In the genomic region with DNA sequence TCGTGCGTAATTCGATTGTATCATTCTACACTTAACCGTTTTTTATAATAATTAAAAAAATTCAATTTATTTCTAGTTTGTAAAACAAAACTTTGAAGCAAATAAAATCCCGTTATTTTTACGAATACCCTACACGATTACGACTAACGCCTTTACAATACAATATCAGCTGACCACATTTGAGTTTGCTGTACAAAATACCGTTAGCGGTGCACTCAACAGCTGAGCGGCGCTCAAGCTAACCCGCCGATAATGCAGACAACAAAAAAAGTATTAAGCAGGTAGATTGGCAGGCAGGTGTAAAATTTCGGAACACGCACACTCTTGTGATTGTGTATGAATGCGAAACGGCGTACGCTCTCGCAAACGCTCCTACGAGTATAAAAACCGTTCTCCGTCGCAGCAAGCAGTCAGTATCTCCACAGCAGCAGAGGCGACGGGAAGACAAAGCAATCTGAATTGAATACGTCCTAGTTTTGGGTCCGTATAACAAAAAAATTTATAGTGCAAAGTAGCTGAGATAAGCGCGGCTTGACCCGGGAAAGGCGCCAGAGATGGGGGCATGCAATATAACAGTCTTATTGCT, we compare ENCODE assay signal across 1 fruit fly cellular context.
TF ChIP-seq lines count a peak whose summit lies in the region.

A gene (plus strand): TSS at position 210 of the 586 bp plus-strand sequence.

TF ChIP-seq in whole organism, embryonic, 481 proteins besides CTCF, POLR2A, EP300 and RAD21 (continued from another document and continues in another):
- TF ChIP-seq CoRest (tag; optimal IDR thresholded peaks at IDR 0.05; lab: Kevin White, UChicago), result peak; percentile 32
- TF ChIP-seq Chrac-16 (GFP tag; optimal IDR thresholded peaks at IDR 0.05; lab: Kevin White, UChicago), result no peak
- no peak for TF ChIP-seq hth (optimal IDR thresholded peaks at IDR 0.05; lab: Kevin White, UChicago)
- TF ChIP-seq Trl (optimal IDR thresholded peaks at IDR 0.05; lab: Kevin White, UChicago), result peak in 1 of 2 experiments; percentile 43
- TF ChIP-seq Trl (GFP tag; optimal IDR thresholded peaks at IDR 0.05; lab: Kevin White, UChicago), result peak; percentile 25
- no peak for TF ChIP-seq CG17612 (GFP tag; IDR thresholded peaks at IDR 0.05; lab: Robert Waterston, UW)
- TF ChIP-seq org-1 (GFP tag; optimal IDR thresholded peaks at IDR 0.05; lab: Kevin White, UChicago), result no peak
- no peak for TF ChIP-seq CG10209 (GFP tag; optimal IDR thresholded peaks at IDR 0.05; lab: Kevin White, UChicago)
- TF ChIP-seq Spps (tag; optimal IDR thresholded peaks at IDR 0.05; lab: Kevin White, UChicago), result no peak
- no peak for TF ChIP-seq exex (tag; optimal IDR thresholded peaks at IDR 0.05; lab: Kevin White, UChicago)
- no peak for TF ChIP-seq pho (GFP tag; optimal IDR thresholded peaks at IDR 0.05; lab: Kevin White, UChicago)
- peak; percentile 14 for TF ChIP-seq CG9437 (GFP tag; optimal IDR thresholded peaks at IDR 0.05; lab: Kevin White, UChicago)
- TF ChIP-seq wor (GFP tag; IDR thresholded peaks at IDR 0.05; lab: Robert Waterston, UW), result no peak
- no peak for TF ChIP-seq Optix (GFP tag; IDR thresholded peaks at IDR 0.05; lab: Robert Waterston, UW)
- TF ChIP-seq lab (GFP tag; optimal IDR thresholded peaks at IDR 0.05; lab: Kevin White, UChicago), result no peak
- no peak for TF ChIP-seq Drgx (GFP tag; IDR thresholded peaks at IDR 0.05; lab: Robert Waterston, UW)
- TF ChIP-seq CG10274 (GFP tag; optimal IDR thresholded peaks at IDR 0.05; lab: Kevin White, UChicago), result peak; percentile 37
- TF ChIP-seq CG3281 (GFP tag; optimal IDR thresholded peaks at IDR 0.05; lab: Kevin White, UChicago), result no peak
- no peak for TF ChIP-seq tio (GFP tag; optimal IDR thresholded peaks at IDR 0.05; lab: Kevin White, UChicago)
- peak; percentile 27; the same call in 1 of the 2 replicates for TF ChIP-seq HLH3B (GFP tag; IDR thresholded peaks at IDR 0.05; lab: Robert Waterston, UW)
- TF ChIP-seq MBD-R2 (GFP tag; IDR thresholded peaks at IDR 0.05; lab: Robert Waterston, UW), result peak; percentile 26; the same call in 1 of the 2 replicates
- TF ChIP-seq HmgD (GFP tag; optimal IDR thresholded peaks at IDR 0.05; lab: Kevin White, UChicago), result no peak
- peak; percentile 73 for TF ChIP-seq kni (GFP tag; optimal IDR thresholded peaks at IDR 0.05; lab: Kevin White, UChicago)
- peak; percentile 59 for TF ChIP-seq CG10543 (GFP tag; optimal IDR thresholded peaks at IDR 0.05; lab: Kevin White, UChicago)
- TF ChIP-seq twi (tag; optimal IDR thresholded peaks at IDR 0.05; lab: Kevin White, UChicago), result no peak
- no peak for TF ChIP-seq gcm2 (GFP tag; optimal IDR thresholded peaks at IDR 0.05; lab: Kevin White, UChicago)
- TF ChIP-seq cwo (GFP tag; optimal IDR thresholded peaks at IDR 0.05; lab: Kevin White, UChicago), result no peak
- TF ChIP-seq CG3163 (GFP tag; optimal IDR thresholded peaks at IDR 0.05; lab: Kevin White, UChicago), result no peak
- no peak for TF ChIP-seq emc (GFP tag; optimal IDR thresholded peaks at IDR 0.05; lab: Kevin White, UChicago)
- TF ChIP-seq Dek (tag; optimal IDR thresholded peaks at IDR 0.05; lab: Kevin White, UChicago), result no peak
- no peak for TF ChIP-seq sens-2 (GFP tag; IDR thresholded peaks at IDR 0.05; lab: Robert Waterston, UW)
- no peak for TF ChIP-seq stc (GFP tag; IDR thresholded peaks at IDR 0.05; lab: Robert Waterston, UW)
- TF ChIP-seq HHEX (GFP tag; optimal IDR thresholded peaks at IDR 0.05; lab: Kevin White, UChicago), result no peak
- peak; percentile 5 for TF ChIP-seq CG17385 (GFP tag; optimal IDR thresholded peaks at IDR 0.05; lab: Kevin White, UChicago)
- 0 out of 3 replicates have a peak, but pooled peaks have one; percentile 29 for TF ChIP-seq knrl (GFP tag; IDR thresholded peaks at IDR 0.05; lab: Robert Waterston, UW; ENCODE audit: partially characterized antibody)
- peak; percentile 54 for TF ChIP-seq sd (tag; optimal IDR thresholded peaks at IDR 0.05; lab: Kevin White, UChicago)
- TF ChIP-seq CG6791 (GFP tag; IDR thresholded peaks at IDR 0.05; lab: Robert Waterston, UW; ENCODE audit: partially characterized antibody), result peak; percentile 56; the same call in 1 of the 3 replicates
- no peak for TF ChIP-seq CG10959 (GFP tag; IDR thresholded peaks at IDR 0.05; lab: Robert Waterston, UW)
- no peak for TF ChIP-seq CG6683 (GFP tag; optimal IDR thresholded peaks at IDR 0.05; lab: Kevin White, UChicago)
- no peak for TF ChIP-seq CG6254 (GFP tag; optimal IDR thresholded peaks at IDR 0.05; lab: Kevin White, UChicago)
- no peak for TF ChIP-seq jing (GFP tag; optimal IDR thresholded peaks at IDR 0.05; lab: Kevin White, UChicago)
- TF ChIP-seq pfk (GFP tag; optimal IDR thresholded peaks at IDR 0.05; lab: Kevin White, UChicago), result peak; percentile 11
- TF ChIP-seq CG11398 (GFP tag; optimal IDR thresholded peaks at IDR 0.05; lab: Kevin White, UChicago), result no peak
- no peak for TF ChIP-seq ssp (GFP tag; IDR thresholded peaks at IDR 0.05; lab: Robert Waterston, UW)
- TF ChIP-seq CG6765 (GFP tag; optimal IDR thresholded peaks at IDR 0.05; lab: Kevin White, UChicago), result no peak
- no peak for TF ChIP-seq otp (GFP tag; IDR thresholded peaks at IDR 0.05; lab: Robert Waterston, UW)
- no peak for TF ChIP-seq D (optimal IDR thresholded peaks at IDR 0.05; lab: Kevin White, UChicago)
- no peak for TF ChIP-seq D (GFP tag; optimal IDR thresholded peaks at IDR 0.05; lab: Kevin White, UChicago)
- no peak for TF ChIP-seq ewg (GFP tag; optimal IDR thresholded peaks at IDR 0.05; lab: Kevin White, UChicago)
- peak; percentile 77 for TF ChIP-seq chinmo (GFP tag; IDR thresholded peaks at IDR 0.05; lab: Robert Waterston, UW; ENCODE audit: partially characterized antibody)
- no peak for TF ChIP-seq croc (GFP tag; conservative IDR thresholded peaks at IDR 0.05; lab: Robert Waterston, UW)
- TF ChIP-seq E2f1 (GFP tag; IDR thresholded peaks at IDR 0.05; lab: Robert Waterston, UW), result no peak
- no peak for TF ChIP-seq bsh (GFP tag; optimal IDR thresholded peaks at IDR 0.05; lab: Kevin White, UChicago)
- no peak for TF ChIP-seq CG12391 (tag; optimal IDR thresholded peaks at IDR 0.05; lab: Kevin White, UChicago)
- TF ChIP-seq CG12071 (GFP tag; optimal IDR thresholded peaks at IDR 0.05; lab: Kevin White, UChicago), result no peak
- no peak for TF ChIP-seq CG4328 (GFP tag; optimal IDR thresholded peaks at IDR 0.05; lab: Kevin White, UChicago)
- TF ChIP-seq CG14965 (GFP tag; optimal IDR thresholded peaks at IDR 0.05; lab: Kevin White, UChicago; ENCODE audit: borderline replicate concordance), result no peak
- TF ChIP-seq CG2116 (GFP tag; optimal IDR thresholded peaks at IDR 0.05; lab: Kevin White, UChicago), result peak; percentile 39
- no peak for TF ChIP-seq Bdp1 (GFP tag; optimal IDR thresholded peaks at IDR 0.05; lab: Kevin White, UChicago)
- no peak for TF ChIP-seq ATbp (GFP tag; optimal IDR thresholded peaks at IDR 0.05; lab: Kevin White, UChicago)
- TF ChIP-seq CG34422 (GFP tag; IDR thresholded peaks at IDR 0.05; lab: Robert Waterston, UW), result peak; percentile 53; the same call in 1 of the 3 replicates
- peak; percentile 24 for TF ChIP-seq Kr (GFP tag; optimal IDR thresholded peaks at IDR 0.05; lab: Kevin White, UChicago)
- no peak for TF ChIP-seq CG17186 (GFP tag; optimal IDR thresholded peaks at IDR 0.05; lab: Kevin White, UChicago)
- no peak for TF ChIP-seq Atf6 (GFP tag; IDR thresholded peaks at IDR 0.05; lab: Robert Waterston, UW)
- TF ChIP-seq wek (GFP tag; optimal IDR thresholded peaks at IDR 0.05; lab: Kevin White, UChicago), result peak; percentile 95
- TF ChIP-seq tgo (GFP tag; IDR thresholded peaks at IDR 0.05; lab: Robert Waterston, UW), result no peak; the same call in 2 of the 3 replicates
- no peak for TF ChIP-seq sob (GFP tag; IDR thresholded peaks at IDR 0.05; lab: Robert Waterston, UW)
- TF ChIP-seq NK7.1 (GFP tag; optimal IDR thresholded peaks at IDR 0.05; lab: Kevin White, UChicago), result no peak
- no peak for TF ChIP-seq CG15073 (GFP tag; optimal IDR thresholded peaks at IDR 0.05; lab: Kevin White, UChicago)
- TF ChIP-seq H2.0 (GFP tag; IDR thresholded peaks at IDR 0.05; lab: Robert Waterston, UW), result 0 out of 2 replicates have a peak, but pooled peaks have one; percentile 17
- TF ChIP-seq CG1832 (GFP tag; optimal IDR thresholded peaks at IDR 0.05; lab: Kevin White, UChicago), result no peak
- peak; percentile 78 for TF ChIP-seq ac (GFP tag; optimal IDR thresholded peaks at IDR 0.05; lab: Kevin White, UChicago)
- TF ChIP-seq CG7963 (GFP tag; IDR thresholded peaks at IDR 0.05; lab: Robert Waterston, UW; ENCODE audit: partially characterized antibody), result no peak
- TF ChIP-seq CG31365 (tag; optimal IDR thresholded peaks at IDR 0.05; lab: Kevin White, UChicago), result peak; percentile 35
- no peak for TF ChIP-seq fd102C (GFP tag; optimal IDR thresholded peaks at IDR 0.05; lab: Kevin White, UChicago)
- TF ChIP-seq CG16813 (GFP tag; IDR thresholded peaks at IDR 0.05; lab: Robert Waterston, UW; ENCODE audit: partially characterized antibody), result no peak
- peak; percentile 0 for TF ChIP-seq CG17829 (tag; optimal IDR thresholded peaks at IDR 0.05; lab: Kevin White, UChicago)
- no peak for TF ChIP-seq CG9876 (GFP tag; optimal IDR thresholded peaks at IDR 0.05; lab: Kevin White, UChicago)
- TF ChIP-seq salm (tag; optimal IDR thresholded peaks at IDR 0.05; lab: Kevin White, UChicago), result no peak
- peak; percentile 35; the same call in 1 of the 2 replicates for TF ChIP-seq Scr (GFP tag; IDR thresholded peaks at IDR 0.05; lab: Robert Waterston, UW; ENCODE audit: partially characterized antibody)
- no peak for TF ChIP-seq CG7372 (GFP tag; IDR thresholded peaks at IDR 0.05; lab: Robert Waterston, UW)
- TF ChIP-seq peb (GFP tag; IDR thresholded peaks at IDR 0.05; lab: Robert Waterston, UW), result no peak
- TF ChIP-seq C15 (GFP tag; IDR thresholded peaks at IDR 0.05; lab: Robert Waterston, UW), result no peak
- TF ChIP-seq Dll (GFP tag; IDR thresholded peaks at IDR 0.05; lab: Robert Waterston, UW; ENCODE audit: partially characterized antibody), result peak; percentile 60; the same call in 3 of the 4 replicates
- TF ChIP-seq Opbp (GFP tag; IDR thresholded peaks at IDR 0.05; lab: Robert Waterston, UW; ENCODE audit: partially characterized antibody), result peak; percentile 42; the same call in 2 of the 3 replicates
- TF ChIP-seq bigmax (GFP tag; optimal IDR thresholded peaks at IDR 0.05; lab: Kevin White, UChicago), result no peak
- TF ChIP-seq BtbVII (GFP tag; optimal IDR thresholded peaks at IDR 0.05; lab: Kevin White, UChicago), result no peak
- TF ChIP-seq z (GFP tag; IDR thresholded peaks at IDR 0.05; lab: Robert Waterston, UW), result 0 out of 3 replicates have a peak, but pooled peaks have one; percentile 23
- no peak for TF ChIP-seq cad (GFP tag; optimal IDR thresholded peaks at IDR 0.05; lab: Kevin White, UChicago)
- no peak for TF ChIP-seq CG32772 (GFP tag; IDR thresholded peaks at IDR 0.05; lab: Robert Waterston, UW)
- no peak for TF ChIP-seq CG17359 (tag; optimal IDR thresholded peaks at IDR 0.05; lab: Kevin White, UChicago)
- peak; percentile 8 for TF ChIP-seq Fer1 (GFP tag; optimal IDR thresholded peaks at IDR 0.05; lab: Kevin White, UChicago)
- peak; percentile 51 for TF ChIP-seq sqz (GFP tag; optimal IDR thresholded peaks at IDR 0.05; lab: Kevin White, UChicago)
- no peak for TF ChIP-seq vnd (GFP tag; IDR thresholded peaks at IDR 0.05; lab: Robert Waterston, UW; ENCODE audit: partially characterized antibody)
- TF ChIP-seq Doc2 (GFP tag; IDR thresholded peaks at IDR 0.05; lab: Robert Waterston, UW), result no peak
- TF ChIP-seq CG33213 (GFP tag; optimal IDR thresholded peaks at IDR 0.05; lab: Kevin White, UChicago), result no peak
- no peak for TF ChIP-seq CG16815 (GFP tag; optimal IDR thresholded peaks at IDR 0.05; lab: Kevin White, UChicago)
- TF ChIP-seq ash1 (GFP tag; optimal IDR thresholded peaks at IDR 0.05; lab: Kevin White, UChicago), result no peak
- no peak; the same call in 2 of the 3 replicates for TF ChIP-seq dysf (GFP tag; IDR thresholded peaks at IDR 0.05; lab: Robert Waterston, UW)
- TF ChIP-seq CG16863 (GFP tag; optimal IDR thresholded peaks at IDR 0.05; lab: Kevin White, UChicago), result no peak
- no peak; the same call in 1 of the 2 replicates for TF ChIP-seq chm (GFP tag; IDR thresholded peaks at IDR 0.05; lab: Robert Waterston, UW)
- TF ChIP-seq CG13894 (tag; optimal IDR thresholded peaks at IDR 0.05; lab: Kevin White, UChicago), result no peak
- TF ChIP-seq az2 (GFP tag; optimal IDR thresholded peaks at IDR 0.05; lab: Kevin White, UChicago), result no peak
- no peak for TF ChIP-seq Vsx1 (GFP tag; optimal IDR thresholded peaks at IDR 0.05; lab: Kevin White, UChicago)
- TF ChIP-seq Mes4 (GFP tag; optimal IDR thresholded peaks at IDR 0.05; lab: Kevin White, UChicago), result no peak
- TF ChIP-seq Usf (GFP tag; optimal IDR thresholded peaks at IDR 0.05; lab: Kevin White, UChicago), result no peak
- TF ChIP-seq Sry-β (GFP tag; optimal IDR thresholded peaks at IDR 0.05; lab: Kevin White, UChicago), result no peak
- TF ChIP-seq Awh (GFP tag; IDR thresholded peaks at IDR 0.05; lab: Robert Waterston, UW), result no peak
- TF ChIP-seq GATAe (GFP tag; conservative IDR thresholded peaks at IDR 0.05; lab: Robert Waterston, UW), result no peak
- no peak for TF ChIP-seq ftz-f1 (GFP tag; optimal IDR thresholded peaks at IDR 0.05; lab: Kevin White, UChicago)
- TF ChIP-seq nau (GFP tag; optimal IDR thresholded peaks at IDR 0.05; lab: Kevin White, UChicago), result no peak
- TF ChIP-seq gt (GFP tag; IDR thresholded peaks at IDR 0.05; lab: Robert Waterston, UW), result no peak
- TF ChIP-seq gro (GFP tag; optimal IDR thresholded peaks at IDR 0.05; lab: Kevin White, UChicago), result peak; percentile 24
- peak; percentile 24 for TF ChIP-seq Sox102F (GFP tag; optimal IDR thresholded peaks at IDR 0.05; lab: Kevin White, UChicago)
- no peak for TF ChIP-seq CG12942 (GFP tag; optimal IDR thresholded peaks at IDR 0.05; lab: Kevin White, UChicago)
- no peak for TF ChIP-seq insv (GFP tag; optimal IDR thresholded peaks at IDR 0.05; lab: Kevin White, UChicago)
- TF ChIP-seq CG9797 (GFP tag; optimal IDR thresholded peaks at IDR 0.05; lab: Kevin White, UChicago), result peak; percentile 11
- TF ChIP-seq gsb-n (tag; optimal IDR thresholded peaks at IDR 0.05; lab: Kevin White, UChicago), result no peak
- no peak for TF ChIP-seq Hr39 (optimal IDR thresholded peaks at IDR 0.05; lab: Kevin White, UChicago)
- no peak for TF ChIP-seq slou (GFP tag; optimal IDR thresholded peaks at IDR 0.05; lab: Kevin White, UChicago)
- TF ChIP-seq gce (GFP tag; IDR thresholded peaks at IDR 0.05; lab: Robert Waterston, UW), result no peak
- TF ChIP-seq sr (GFP tag; IDR thresholded peaks at IDR 0.05; lab: Robert Waterston, UW), result no peak
- no peak for TF ChIP-seq CG9817 (tag; optimal IDR thresholded peaks at IDR 0.05; lab: Kevin White, UChicago)
- peak; percentile 6 for TF ChIP-seq Dp (GFP tag; optimal IDR thresholded peaks at IDR 0.05; lab: Kevin White, UChicago)
- TF ChIP-seq mirr (GFP tag; optimal IDR thresholded peaks at IDR 0.05; lab: Kevin White, UChicago), result peak; percentile 13
- TF ChIP-seq CG17802 (tag; optimal IDR thresholded peaks at IDR 0.05; lab: Kevin White, UChicago), result no peak
